Worm (Caenorhabditis elegans) whole organism, young adult: ENCODE data around the gene F57A10.2.
"Not testable (repeated sequence)": the region's sequence is repeated elsewhere in the genome, so short reads cannot be mapped to it uniquely, and the experiment has no call there.

Experiments
- B0035.1 ChIP-seq: sonication (generic microtip); optimal IDR thresholded peaks from 2 replicates; lab custom pipeline; 2016; ENCODE audit warnings: missing genetic modification characterization, mild to moderate bottlenecking, missing compliant biosample characterization, missing genotype, missing genetic modification reagents
- C06A6.2 ChIP-seq: fragments of 200-800 bp; sonication (Bioruptor generic); conservative IDR thresholded peaks from 2 replicates; pipeline ENCODE4 v1.3.6; 2022; ENCODE audit warnings: missing genetic modification characterization, missing compliant biosample characterization
- C17E4.6 ChIP-seq: fragments of 200-800 bp; sonication (Bioruptor generic); IDR thresholded peaks from 2 replicates; pipeline ENCODE4 v1.3.6; 2022; ENCODE audit warnings: missing genetic modification reagents, missing genetic modification characterization, missing compliant biosample characterization
- D2030.7 ChIP-seq: fragments of 200-800 bp; sonication (Bioruptor generic); IDR thresholded peaks from 2 replicates; pipeline ENCODE4 v1.3.6; 2022; ENCODE audit warnings: missing genetic modification reagents, missing genetic modification characterization, missing compliant biosample characterization
- F33H1.4 ChIP-seq: fragments of 200-800 bp; sonication (Bioruptor generic); IDR thresholded peaks from 2 replicates; pipeline ENCODE4 v1.3.6; 2022; ENCODE audit warnings: missing genetic modification reagents, missing genetic modification characterization, missing compliant biosample characterization
- F57C9.4 ChIP-seq: sonication (generic microtip); optimal IDR thresholded peaks from 2 replicates; lab custom pipeline; 2017; ENCODE audit warnings: mild to moderate bottlenecking, missing genetic modification characterization, missing compliant biosample characterization
- Y53F4B.3 ChIP-seq: fragments of 200-800 bp; sonication (Bioruptor generic); IDR thresholded peaks from 2 replicates; pipeline ENCODE4 v1.3.6; 2022; ENCODE audit warnings: missing genetic modification reagents, missing genetic modification characterization, missing compliant biosample characterization
- ZK185.1 ChIP-seq: sonication (generic microtip); optimal IDR thresholded peaks from 2 replicates; lab custom pipeline; 2016; ENCODE audit warnings: mild to moderate bottlenecking, missing genetic modification characterization, missing compliant biosample characterization; ENCODE audit not compliant: poor library complexity, severe bottlenecking
- ama-1 ChIP-seq, 3 experiments: fragments of 150-350 bp in 1 of 3; sonication (generic microtip) in 2 of 3; optimal IDR thresholded peaks; 2 replicates each; lab custom pipeline; 2014 to 2018; ENCODE audit warnings: missing biosample characterization in 2 of 3, missing genetic modification characterization in 2 of 3, missing genetic modification reagents in 2 of 3
- aptf-2 ChIP-seq: fragments of 200-800 bp; sonication (Bioruptor generic); conservative IDR thresholded peaks from 2 replicates; pipeline ENCODE4 v1.3.6; 2022; ENCODE audit warnings: missing genetic modification reagents, missing genetic modification characterization, missing compliant biosample characterization
- aptf-3 ChIP-seq: fragments of 200-800 bp; sonication (Bioruptor generic); IDR thresholded peaks from 2 replicates; pipeline ENCODE4 v1.3.6; 2022; ENCODE audit warnings: missing genetic modification characterization, missing compliant biosample characterization
- attf-3 ChIP-seq: fragments of 200-800 bp; sonication (Bioruptor generic); conservative IDR thresholded peaks from 2 replicates; pipeline ENCODE4 v1.3.6; 2022; ENCODE audit warnings: missing genetic modification reagents, missing genetic modification characterization, missing compliant biosample characterization
- attf-6 ChIP-seq: fragments of 200-800 bp; sonication (Bioruptor generic); IDR thresholded peaks from 2 replicates; pipeline ENCODE4 v1.3.6; 2022; ENCODE audit warnings: missing genetic modification reagents, missing genetic modification characterization, missing compliant biosample characterization
- bed-1 ChIP-seq: fragments of 200-800 bp; sonication (Bioruptor generic); IDR thresholded peaks from 2 replicates; pipeline ENCODE4 v1.3.6; 2022; ENCODE audit warnings: missing genetic modification reagents, missing genetic modification characterization, missing compliant biosample characterization
- cebp-1 ChIP-seq, 2 experiments: fragments of 200-800 bp in 1 of 2; sonication (Bioruptor generic) in 1 of 2; sonication (generic microtip) in 1 of 2; IDR thresholded peaks in 1 of 2; optimal IDR thresholded peaks in 1 of 2; 2 replicates each; pipeline versions ENCODE4 v1.3.6 to Lab custom; 2017 to 2022; ENCODE audit warnings: missing compliant biosample characterization in 2 of 2, missing genetic modification characterization in 2 of 2, mild to moderate bottlenecking in 1 of 2, missing genetic modification reagents in 1 of 2, moderate library complexity in 1 of 2
- cebp-2 ChIP-seq: fragments of 200-800 bp; sonication (Bioruptor generic); IDR thresholded peaks from 2 replicates; pipeline ENCODE4 v1.3.6; 2022; ENCODE audit warnings: missing genetic modification characterization, missing compliant biosample characterization
- ceh-100 ChIP-seq: fragments of 200-800 bp; sonication (Bioruptor generic); IDR thresholded peaks from 2 replicates; pipeline ENCODE4 v1.3.6; 2022; ENCODE audit warnings: missing genetic modification reagents, missing genetic modification characterization, missing compliant biosample characterization
- ceh-58 ChIP-seq: fragments of 200-800 bp; sonication (Bioruptor generic); IDR thresholded peaks from 2 replicates; pipeline ENCODE4 v1.3.6; 2022; ENCODE audit warnings: missing genetic modification characterization, missing compliant biosample characterization
- ceh-91 ChIP-seq: fragments of 200-800 bp; sonication (Bioruptor generic); IDR thresholded peaks from 2 replicates; pipeline ENCODE4 v1.3.6; 2022; ENCODE audit warnings: missing genetic modification reagents, missing genetic modification characterization, missing compliant biosample characterization
- dox-1 ChIP-seq: fragments of 200-800 bp; sonication (Bioruptor generic); IDR thresholded peaks from 2 replicates; pipeline ENCODE4 v1.3.6; 2022; ENCODE audit warnings: missing genetic modification reagents, missing genetic modification characterization, missing compliant biosample characterization
- dpff-1 ChIP-seq: sonication (generic microtip); optimal IDR thresholded peaks from 2 replicates; lab custom pipeline; 2017; ENCODE audit warnings: mild to moderate bottlenecking, missing genetic modification characterization, missing compliant biosample characterization
- efl-1 ChIP-seq: fragments of 150-350 bp; optimal IDR thresholded peaks from 2 replicates; lab custom pipeline; 2014; ENCODE audit warnings: missing biosample characterization, missing genetic modification reagents, missing genetic modification characterization
- egl-18 ChIP-seq: fragments of 200-800 bp; sonication (Bioruptor generic); IDR thresholded peaks from 2 replicates; pipeline ENCODE4 v1.3.6; 2022; ENCODE audit warnings: missing genetic modification reagents, missing genetic modification characterization, missing compliant biosample characterization
- egl-44 ChIP-seq: fragments of 200-800 bp; sonication (Bioruptor generic); IDR thresholded peaks from 2 replicates; pipeline ENCODE4 v1.3.6; 2022; ENCODE audit warnings: missing genetic modification reagents, missing genetic modification characterization, missing compliant biosample characterization
- ekl-4 ChIP-seq: fragments of 200-800 bp; sonication (Bioruptor generic); IDR thresholded peaks from 2 replicates; pipeline ENCODE4 v1.3.6; 2022; ENCODE audit warnings: missing genetic modification reagents, missing genetic modification characterization, missing compliant biosample characterization
- fkh-3 ChIP-seq: sonication (generic microtip); optimal IDR thresholded peaks from 2 replicates; lab custom pipeline; 2016; ENCODE audit warnings: mild to moderate bottlenecking, missing genetic modification characterization, missing compliant biosample characterization
- hmg-1.2 ChIP-seq: fragments of 200-800 bp; sonication (Bioruptor generic); IDR thresholded peaks from 2 replicates; pipeline ENCODE4 v1.3.6; 2022; ENCODE audit warnings: missing genetic modification reagents, missing genetic modification characterization, missing compliant biosample characterization
- hsf-1 ChIP-seq: fragments of 200-800 bp; sonication (Bioruptor generic); IDR thresholded peaks from 2 replicates; pipeline ENCODE4 v1.3.6; 2022; ENCODE audit warnings: missing genetic modification reagents, missing genetic modification characterization, missing compliant biosample characterization
- let-607 ChIP-seq, 2 experiments: fragments of 200-800 bp in 1 of 2; sonication (Bioruptor generic) in 1 of 2; sonication (generic microtip) in 1 of 2; optimal IDR thresholded peaks; 2 replicates each; lab custom pipeline; 2016 to 2018; ENCODE audit warnings: mild to moderate bottlenecking in 2 of 2, missing compliant biosample characterization in 2 of 2, missing genetic modification characterization in 2 of 2, moderate library complexity in 2 of 2, missing genotype in 1 of 2
- madf-3 ChIP-seq: fragments of 200-800 bp; sonication (Bioruptor generic); IDR thresholded peaks from 2 replicates; pipeline ENCODE4 v1.3.6; 2022; ENCODE audit warnings: missing genetic modification reagents, missing genetic modification characterization, missing compliant biosample characterization
- madf-6 ChIP-seq: fragments of 200-800 bp; sonication (Bioruptor generic); IDR thresholded peaks from 2 replicates; pipeline ENCODE4 v1.3.6; 2022; ENCODE audit warnings: missing genetic modification reagents, missing genetic modification characterization, missing compliant biosample characterization
- mcd-1 ChIP-seq: fragments of 200-800 bp; sonication (Bioruptor generic); IDR thresholded peaks from 2 replicates; pipeline ENCODE4 v1.3.6; 2022; ENCODE audit warnings: missing genetic modification reagents, missing genetic modification characterization, missing compliant biosample characterization
- mel-28 ChIP-seq: sonication (generic microtip); optimal IDR thresholded peaks from 2 replicates; lab custom pipeline; 2016; ENCODE audit warnings: borderline replicate concordance, mild to moderate bottlenecking, missing genetic modification characterization, missing compliant biosample characterization
- mes-4 ChIP-seq: sonication (generic microtip); optimal IDR thresholded peaks from 2 replicates; lab custom pipeline; 2016; ENCODE audit warnings: missing genotype, missing genetic modification characterization, missing compliant biosample characterization
- nfyb-1 ChIP-seq: fragments of 200-800 bp; sonication (Bioruptor generic); IDR thresholded peaks from 2 replicates; pipeline ENCODE4 v1.3.6; 2022; ENCODE audit warnings: missing genetic modification reagents, missing genetic modification characterization, missing compliant biosample characterization
- nhr-90 ChIP-seq: sonication (generic microtip); optimal IDR thresholded peaks from 2 replicates; lab custom pipeline; 2016; ENCODE audit warnings: missing genotype, mild to moderate bottlenecking, missing genetic modification characterization, missing compliant biosample characterization
- pbrm-1 ChIP-seq: fragments of 200-800 bp; sonication (Bioruptor generic); IDR thresholded peaks from 2 replicates; pipeline ENCODE4 v1.3.6; 2022; ENCODE audit warnings: missing genetic modification reagents, missing genetic modification characterization, missing compliant biosample characterization
- rpc-1 ChIP-seq, 2 experiments: fragments of 150-350 bp in 1 of 2; sonication (generic microtip) in 1 of 2; optimal IDR thresholded peaks; 2 replicates each; lab custom pipeline; 2014 to 2018; ENCODE audit warnings: missing biosample characterization in 1 of 2, missing genetic modification characterization in 1 of 2, missing genetic modification reagents in 1 of 2, missing genotype in 1 of 2
- somi-1 ChIP-seq: fragments of 200-800 bp; sonication (Bioruptor generic); optimal IDR thresholded peaks from 2 replicates; lab custom pipeline; 2018; ENCODE audit warnings: mild to moderate bottlenecking, missing genetic modification characterization, missing compliant biosample characterization
- sptf-2 ChIP-seq: fragments of 200-800 bp; sonication (Bioruptor generic); optimal IDR thresholded peaks from 2 replicates; lab custom pipeline; 2018; ENCODE audit warnings: mild to moderate bottlenecking, missing genetic modification characterization, missing compliant biosample characterization
- ztf-18 ChIP-seq: sonication (generic microtip); optimal IDR thresholded peaks from 2 replicates; lab custom pipeline; 2016; ENCODE audit warnings: missing genotype, mild to moderate bottlenecking, missing genetic modification characterization, missing compliant biosample characterization
- ztf-28 ChIP-seq: fragments of 200-800 bp; sonication (Bioruptor generic); IDR thresholded peaks from 2 replicates; pipeline ENCODE4 v1.3.6; 2022; ENCODE audit warnings: missing genetic modification reagents, missing genetic modification characterization, missing compliant biosample characterization

Gene F57A10.2

ce11 chrV:15767385-15767784 is 1.0 kb downstream of the F57A10.2 start (continued):
- peak; percentile 87 for TF ChIP-seq nfyb-1 (GFP tag; lab: Robert Waterston, UW)
- TF ChIP-seq hmg-1.2 (GFP tag; lab: Robert Waterston, UW) = peak; percentile 65
- TF ChIP-seq ceh-100 (GFP tag; lab: Robert Waterston, UW) = peak; percentile 74
- peak; percentile 27; the same call in 1 of the 2 replicates for TF ChIP-seq F33H1.4 (GFP tag; lab: Robert Waterston, UW)
- peak; percentile 59 for TF ChIP-seq cebp-1 (GFP tag; IDR thresholded peaks at IDR 0.05; lab: Robert Waterston, UW)
- TF ChIP-seq cebp-1 (tag; optimal IDR thresholded peaks at IDR 0.05; lab: Kevin White, UChicago); rpc-1 (optimal IDR thresholded peaks at IDR 0.05; lab: Kevin White, UChicago): not testable (repeated sequence)
- peak; percentile 95; the same call in 1 of the 2 replicates for TF ChIP-seq aptf-3
- TF ChIP-seq cebp-2 = peak; percentile 94; the same call in 1 of the 2 replicates
- peak; percentile 61 for TF ChIP-seq rpc-1 (tag; optimal IDR thresholded peaks at IDR 0.05; lab: Kevin White, UChicago)
- TF ChIP-seq Y53F4B.3 (GFP tag; lab: Robert Waterston, UW) = peak; percentile 76
- 0 out of 2 replicates have a peak, but pooled peaks have one; percentile 29 for TF ChIP-seq egl-18 (GFP tag; lab: Robert Waterston, UW)
- TF ChIP-seq ekl-4 (GFP tag; lab: Robert Waterston, UW) = peak; percentile 85
- TF ChIP-seq madf-3 (GFP tag; lab: Robert Waterston, UW) = peak; percentile 81
- 0 out of 2 replicates have a peak, but pooled peaks have one; percentile 35 for TF ChIP-seq attf-3 (GFP tag; lab: Robert Waterston, UW)
- peak; percentile 19 for TF ChIP-seq nhr-90 (tag; lab: Kevin White, UChicago)
- TF ChIP-seq C17E4.6 (GFP tag; lab: Robert Waterston, UW) = peak; percentile 84
- peak; percentile 83 for TF ChIP-seq dox-1 (GFP tag; lab: Robert Waterston, UW)
- TF ChIP-seq mcd-1 (GFP tag; lab: Robert Waterston, UW) = peak; percentile 79
- peak; percentile 69 for TF ChIP-seq hsf-1 (GFP tag; lab: Robert Waterston, UW)
- TF ChIP-seq madf-6 (GFP tag; lab: Robert Waterston, UW) = peak; percentile 79
- TF ChIP-seq, all 124 proteins: peak for 52; not testable (repeated sequence) for 72

DNA sequence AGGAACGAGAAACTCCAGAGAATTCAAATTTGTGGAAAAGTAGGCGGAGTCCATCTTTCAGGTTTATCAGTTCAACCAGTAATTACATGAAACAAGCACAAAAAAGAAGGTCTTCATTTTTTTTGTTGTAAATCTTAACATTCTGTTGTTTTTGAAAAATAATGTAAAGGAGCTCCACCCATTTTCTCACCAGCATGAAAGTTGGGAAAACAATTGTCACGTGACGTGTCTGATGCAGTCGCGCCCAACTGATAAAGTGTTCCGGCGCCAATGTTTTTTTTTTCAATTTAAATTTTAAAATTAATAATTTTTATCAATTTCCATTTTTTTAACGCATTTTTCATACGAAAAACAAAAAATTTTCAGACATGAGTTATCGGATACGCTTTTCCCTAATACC is 2.7 kb downstream of the F57A10.2 start, which contains the start of gene F57A10.4:
Gene F57A10.4 (plus strand): TSS at position 367 of the 400 bp plus-strand sequence.
- TF ChIP-seq dpff-1 (tag; lab: Kevin White, UChicago) = no peak
- TF ChIP-seq ztf-18 (tag; lab: Kevin White, UChicago) = peak; percentile 35
- TF ChIP-seq D2030.7 (GFP tag; lab: Robert Waterston, UW) = peak; percentile 46; the same call in 1 of the 2 replicates
- TF ChIP-seq mes-4 (tag; lab: Kevin White, UChicago) = no peak
- TF ChIP-seq mcd-1 (GFP tag; lab: Robert Waterston, UW) = peak; percentile 36; the same call in 1 of the 2 replicates
- TF ChIP-seq efl-1 (GFP tag; lab: Kevin White, UChicago) = peak; percentile 45
- TF ChIP-seq ceh-100 (GFP tag; lab: Robert Waterston, UW) = peak; percentile 85
- peak; percentile 29; the same call in 1 of the 2 replicates for TF ChIP-seq ceh-91 (GFP tag; lab: Robert Waterston, UW)
- TF ChIP-seq madf-6 (GFP tag; lab: Robert Waterston, UW) = peak; percentile 38; the same call in 1 of the 2 replicates

DNA sequence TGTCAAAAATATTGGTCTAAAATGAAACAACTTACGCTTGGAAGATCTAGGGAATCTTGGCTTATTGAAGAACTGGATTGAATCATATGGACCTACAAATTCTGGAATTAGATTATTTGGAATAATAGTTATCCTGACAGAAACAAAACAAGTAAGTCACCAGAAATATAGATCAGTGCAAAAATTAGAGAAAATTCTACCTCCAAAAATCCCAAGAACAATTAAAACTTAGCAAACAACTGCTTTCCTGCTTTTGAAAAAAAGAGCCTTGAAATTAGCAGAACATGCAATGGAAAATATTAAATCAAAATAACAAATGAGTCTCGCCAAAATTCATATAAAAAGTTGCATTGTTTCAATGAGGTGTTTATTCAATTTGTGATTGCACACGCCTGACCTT is 6.8 kb downstream of the F57A10.2 start, which contains the start of gene nhr-60:
Gene nhr-60 (minus strand): TSS at position 101 of the 400 bp plus-strand sequence.
- no peak for TF ChIP-seq ama-1 (optimal IDR thresholded peaks at IDR 0.05; lab: Kevin White, UChicago)
- no peak for TF ChIP-seq ama-1 (GFP tag; optimal IDR thresholded peaks at IDR 0.05; lab: Kevin White, UChicago)
- TF ChIP-seq dox-1 (GFP tag; lab: Robert Waterston, UW) = no peak
- TF ChIP-seq sptf-2 (GFP tag; lab: Kevin White, UChicago) = no peak
- no peak for TF ChIP-seq aptf-2 (GFP tag; lab: Robert Waterston, UW)
- TF ChIP-seq ztf-28 (GFP tag; lab: Robert Waterston, UW) = no peak
- TF ChIP-seq pbrm-1 (GFP tag; lab: Robert Waterston, UW) = no peak
- TF ChIP-seq nfyb-1 (GFP tag; lab: Robert Waterston, UW) = no peak
- no peak for TF ChIP-seq bed-1 (GFP tag; lab: Robert Waterston, UW)
- no peak for TF ChIP-seq somi-1 (GFP tag; lab: Kevin White, UChicago)
- no peak for TF ChIP-seq F57C9.4 (tag; lab: Kevin White, UChicago)
- TF ChIP-seq ZK185.1 = no peak
- TF ChIP-seq C06A6.2 (GFP tag; lab: Robert Waterston, UW) = no peak
- no peak for TF ChIP-seq egl-44 (GFP tag; lab: Robert Waterston, UW)
- TF ChIP-seq ceh-58 = no peak
- TF ChIP-seq fkh-3 = no peak
- no peak for TF ChIP-seq B0035.1 (tag; lab: Kevin White, UChicago)
- no peak for TF ChIP-seq mel-28 (tag; lab: Kevin White, UChicago)
- TF ChIP-seq attf-6 (GFP tag; lab: Robert Waterston, UW) = no peak
- no peak for TF ChIP-seq let-607 (tag; optimal IDR thresholded peaks at IDR 0.05; lab: Kevin White, UChicago)
